Fruit fly (Drosophila melanogaster) whole organism, embryonic: Measurements from ENCODE around the gene NC2beta.

Source experiments
- CG10267 ChIP-seq: fragments of 200-800 bp; sonication (Bioruptor generic); optimal IDR thresholded peaks from 2 replicates; lab custom pipeline; 2018; ENCODE audit warnings: missing biosample characterization, mild to moderate bottlenecking, missing genetic modification characterization, moderate library complexity
- CG14860 ChIP-seq: fragments of 200-800 bp; sonication (Bioruptor generic); IDR thresholded peaks from 3 replicates; pipeline ENCODE4 v1.3.6; 2022; ENCODE audit warnings: missing biosample characterization, missing genetic modification characterization; ENCODE audit not compliant: partially characterized antibody
- CG1603 ChIP-seq: fragments of 200-800 bp; sonication (Bioruptor generic); optimal IDR thresholded peaks from 2 replicates; lab custom pipeline; 2019; ENCODE audit warnings: missing biosample characterization, mild to moderate bottlenecking, missing genetic modification characterization, moderate library complexity
- CG16813 ChIP-seq: fragments of 200-800 bp; sonication (Bioruptor generic); IDR thresholded peaks from 3 replicates; pipeline ENCODE4 v1.3.6; 2022; ENCODE audit warnings: missing biosample characterization, missing genetic modification characterization; ENCODE audit not compliant: partially characterized antibody
- CG31365 ChIP-seq: fragments of 200-800 bp; sonication (Bioruptor generic); optimal IDR thresholded peaks from 2 replicates; lab custom pipeline; 2018; ENCODE audit warnings: missing biosample characterization, mild to moderate bottlenecking, missing genetic modification characterization
- CG34422 ChIP-seq: fragments of 200-800 bp; sonication (Bioruptor generic); IDR thresholded peaks from 3 replicates; pipeline ENCODE4 v1.3.6; 2022; ENCODE audit warnings: missing biosample characterization, missing genetic modification characterization
- CG4424 ChIP-seq: fragments of 200-800 bp; sonication (Bioruptor generic); optimal IDR thresholded peaks from 3 replicates; lab custom pipeline; 2016; ENCODE audit warnings: missing biosample characterization, missing genetic modification characterization
- CG7963 ChIP-seq: fragments of 200-800 bp; sonication (Bioruptor generic); IDR thresholded peaks from 3 replicates; pipeline ENCODE4 v1.3.6; 2022; ENCODE audit warnings: missing biosample characterization, missing genetic modification characterization; ENCODE audit not compliant: partially characterized antibody
- CG8290 ChIP-seq, 3 experiments: fragments of 200-800 bp; sonication (Bioruptor generic); optimal IDR thresholded peaks; 2 replicates each; lab custom pipeline; 2016 to 2019; ENCODE audit warnings: missing biosample characterization in 3 of 3, missing genetic modification characterization in 3 of 3, mild to moderate bottlenecking in 2 of 3, moderate library complexity in 1 of 3
- CG9797 ChIP-seq: fragments of 200-800 bp; sonication (Bioruptor generic); optimal IDR thresholded peaks from 3 replicates; lab custom pipeline; 2018; ENCODE audit warnings: missing biosample characterization, mild to moderate bottlenecking, missing genetic modification characterization
- Dfd ChIP-seq, 2 experiments: fragments of >200 bp; optimal IDR thresholded peaks; 2 replicates each; lab custom pipeline; 2017; ENCODE audit warnings: missing biosample characterization in 2 of 2, missing genetic modification characterization in 2 of 2
- Dll ChIP-seq: fragments of 200-800 bp; sonication (Bioruptor generic); IDR thresholded peaks from 4 replicates; pipeline ENCODE4 v1.3.6; 2022; ENCODE audit warnings: missing biosample characterization, missing genetic modification characterization; ENCODE audit not compliant: partially characterized antibody
- Dp ChIP-seq: fragments of 200-800 bp; sonication (Bioruptor generic); optimal IDR thresholded peaks from 2 replicates; lab custom pipeline; 2018; ENCODE audit warnings: missing biosample characterization, mild to moderate bottlenecking, missing genetic modification characterization, moderate library complexity
- Dref ChIP-seq: fragments of 200-800 bp; sonication (Bioruptor generic); IDR thresholded peaks from 2 replicates; pipeline ENCODE4 v1.3.6; 2022; ENCODE audit warnings: missing biosample characterization, missing genetic modification characterization
- Ets97D ChIP-seq: fragments of 200-800 bp; sonication (Bioruptor generic); optimal IDR thresholded peaks from 3 replicates; lab custom pipeline; 2016; ENCODE audit warnings: missing biosample characterization, missing genetic modification characterization
- Fer1 ChIP-seq: fragments of 200-800 bp; sonication (Bioruptor generic); optimal IDR thresholded peaks from 2 replicates; lab custom pipeline; 2017; ENCODE audit warnings: missing biosample characterization, mild to moderate bottlenecking, missing genetic modification characterization
- Hr39 ChIP-seq: fragments of >200 bp; optimal IDR thresholded peaks from 2 replicates; lab custom pipeline; 2017
- Hr51 ChIP-seq, 2 experiments: fragments of 200-800 bp; sonication (Bioruptor generic); optimal IDR thresholded peaks; 2 replicates in 1 of 2; 3 replicates in 1 of 2; lab custom pipeline; 2016 to 2018; ENCODE audit warnings: missing biosample characterization in 2 of 2, missing genetic modification characterization in 2 of 2, mild to moderate bottlenecking in 1 of 2, moderate library complexity in 1 of 2
- Jarid2 ChIP-seq: fragments of 200-800 bp; sonication (Bioruptor generic); optimal IDR thresholded peaks from 3 replicates; lab custom pipeline; 2017; ENCODE audit warnings: mild to moderate bottlenecking, missing biosample characterization, missing genetic modification reagents, missing genetic modification characterization
- NC2β ChIP-seq: fragments of 200-800 bp; sonication (Bioruptor generic); optimal IDR thresholded peaks from 2 replicates; lab custom pipeline; 2016; ENCODE audit warnings: missing biosample characterization, missing genetic modification characterization
- Opbp ChIP-seq: fragments of 200-800 bp; sonication (Bioruptor generic); IDR thresholded peaks from 3 replicates; pipeline ENCODE4 v1.3.6; 2022; ENCODE audit warnings: missing biosample characterization, missing genetic modification characterization; ENCODE audit not compliant: partially characterized antibody
- Pdp1 ChIP-seq, 2 experiments: fragments of 200-800 bp; sonication (Bioruptor generic); optimal IDR thresholded peaks; 3 replicates each; lab custom pipeline; 2016; ENCODE audit warnings: missing biosample characterization in 2 of 2, missing genetic modification characterization in 2 of 2, mild to moderate bottlenecking in 1 of 2, moderate library complexity in 1 of 2
- Rx ChIP-seq: fragments of 200-800 bp; sonication (Bioruptor generic); IDR thresholded peaks from 2 replicates; pipeline ENCODE4 v1.3.6; 2022; ENCODE audit warnings: missing biosample characterization, missing genetic modification characterization
- Scr ChIP-seq: fragments of 200-800 bp; sonication (Bioruptor generic); IDR thresholded peaks from 2 replicates; pipeline ENCODE4 v1.3.6; 2022; ENCODE audit warnings: missing biosample characterization, missing genetic modification characterization; ENCODE audit not compliant: partially characterized antibody
- amos ChIP-seq: fragments of 200-800 bp; sonication (Bioruptor generic); IDR thresholded peaks from 2 replicates; pipeline ENCODE4 v1.3.6; 2022; ENCODE audit warnings: missing biosample characterization, missing genetic modification characterization; ENCODE audit not compliant: partially characterized antibody
- ato ChIP-seq: fragments of 200-800 bp; sonication (Bioruptor generic); IDR thresholded peaks from 2 replicates; pipeline ENCODE4 v1.3.6; 2022; ENCODE audit warnings: missing biosample characterization, missing genetic modification characterization; ENCODE audit not compliant: partially characterized antibody
- cg ChIP-seq: fragments of 200-800 bp; sonication (Bioruptor generic); optimal IDR thresholded peaks from 3 replicates; lab custom pipeline; 2019; ENCODE audit warnings: missing biosample characterization, mild to moderate bottlenecking, missing genetic modification characterization, moderate library complexity
- chinmo ChIP-seq: fragments of 200-800 bp; sonication (Bioruptor generic); IDR thresholded peaks from 4 replicates; pipeline ENCODE4 v1.3.6; 2022; ENCODE audit warnings: missing biosample characterization, missing genetic modification characterization; ENCODE audit not compliant: partially characterized antibody
- exex ChIP-seq: fragments of 200-800 bp; sonication (Bioruptor generic); optimal IDR thresholded peaks from 4 replicates; lab custom pipeline; 2018; ENCODE audit warnings: missing biosample characterization, mild to moderate bottlenecking, missing genetic modification characterization, moderate library complexity
- gfzf ChIP-seq: fragments of 200-800 bp; sonication (Bioruptor generic); optimal IDR thresholded peaks from 2 replicates; lab custom pipeline; 2016; ENCODE audit warnings: missing biosample characterization, mild to moderate bottlenecking, missing genetic modification characterization, moderate library complexity
- grn ChIP-seq: fragments of 200-800 bp; sonication (Bioruptor generic); optimal IDR thresholded peaks from 3 replicates; lab custom pipeline; 2017; ENCODE audit warnings: missing biosample characterization, missing genetic modification characterization
- hb ChIP-seq: fragments of 200-800 bp; sonication (Bioruptor generic); IDR thresholded peaks from 3 replicates; pipeline ENCODE4 v1.3.6; 2022; ENCODE audit warnings: missing biosample characterization, missing genetic modification characterization; ENCODE audit not compliant: partially characterized antibody
- insv ChIP-seq, 2 experiments: fragments of 200-800 bp; sonication (Bioruptor generic); optimal IDR thresholded peaks; 3 replicates each; lab custom pipeline; 2016 to 2018; ENCODE audit warnings: missing biosample characterization in 2 of 2, missing genetic modification characterization in 2 of 2
- jumu ChIP-seq: fragments of 200-800 bp; sonication (Bioruptor generic); optimal IDR thresholded peaks from 3 replicates; lab custom pipeline; 2016; ENCODE audit warnings: missing biosample characterization, missing genetic modification characterization
- kah ChIP-seq: fragments of 200-800 bp; sonication (Bioruptor generic); optimal IDR thresholded peaks from 2 replicates; lab custom pipeline; 2018; ENCODE audit warnings: missing biosample characterization, mild to moderate bottlenecking, missing genetic modification characterization
- lab ChIP-seq: fragments of 200-800 bp; sonication (Bioruptor generic); optimal IDR thresholded peaks from 3 replicates; lab custom pipeline; 2017; ENCODE audit warnings: missing biosample characterization, missing genetic modification characterization, mild to moderate bottlenecking, moderate library complexity, missing genetic modification reagents
- sd ChIP-seq: fragments of 200-800 bp; sonication (Bioruptor generic); optimal IDR thresholded peaks from 3 replicates; lab custom pipeline; 2018; ENCODE audit warnings: missing biosample characterization, mild to moderate bottlenecking, missing genetic modification characterization, moderate library complexity
- stwl ChIP-seq: fragments of 200-800 bp; sonication (Bioruptor generic); optimal IDR thresholded peaks from 3 replicates; lab custom pipeline; 2018; ENCODE audit warnings: missing biosample characterization, mild to moderate bottlenecking, missing genetic modification characterization, moderate library complexity
- sug ChIP-seq: fragments of 200-800 bp; optimal IDR thresholded peaks from 2 replicates; lab custom pipeline; 2019; ENCODE audit warnings: missing biosample characterization, mild to moderate bottlenecking, missing genetic modification characterization, moderate library complexity
- tna ChIP-seq: fragments of 200-800 bp; sonication (Bioruptor generic); IDR thresholded peaks from 2 replicates; pipeline ENCODE4 v1.3.6; 2022; ENCODE audit warnings: missing biosample characterization, missing genetic modification characterization; ENCODE audit not compliant: partially characterized antibody
- unc-4 ChIP-seq: fragments of 200-800 bp; sonication (Bioruptor generic); IDR thresholded peaks from 2 replicates; pipeline ENCODE4 v1.3.6; 2022; ENCODE audit warnings: missing biosample characterization, missing genetic modification characterization; ENCODE audit not compliant: partially characterized antibody
- unpg ChIP-seq: fragments of 200-800 bp; sonication (Bioruptor generic); optimal IDR thresholded peaks from 3 replicates; lab custom pipeline; 2018; ENCODE audit warnings: missing biosample characterization, mild to moderate bottlenecking, missing genetic modification characterization, moderate library complexity
- vnd ChIP-seq: fragments of 200-800 bp; sonication (Bioruptor generic); IDR thresholded peaks from 3 replicates; pipeline ENCODE4 v1.3.6; 2022; ENCODE audit warnings: missing biosample characterization, missing genetic modification characterization; ENCODE audit not compliant: partially characterized antibody
- vvl ChIP-seq: fragments of 200-800 bp; sonication (Bioruptor generic); IDR thresholded peaks from 2 replicates; pipeline ENCODE4 v1.3.6; 2022; ENCODE audit warnings: missing biosample characterization, missing genetic modification characterization
- yki ChIP-seq: fragments of >200 bp; optimal IDR thresholded peaks from 3 replicates; lab custom pipeline; 2018

Gene NC2beta

DNA sequence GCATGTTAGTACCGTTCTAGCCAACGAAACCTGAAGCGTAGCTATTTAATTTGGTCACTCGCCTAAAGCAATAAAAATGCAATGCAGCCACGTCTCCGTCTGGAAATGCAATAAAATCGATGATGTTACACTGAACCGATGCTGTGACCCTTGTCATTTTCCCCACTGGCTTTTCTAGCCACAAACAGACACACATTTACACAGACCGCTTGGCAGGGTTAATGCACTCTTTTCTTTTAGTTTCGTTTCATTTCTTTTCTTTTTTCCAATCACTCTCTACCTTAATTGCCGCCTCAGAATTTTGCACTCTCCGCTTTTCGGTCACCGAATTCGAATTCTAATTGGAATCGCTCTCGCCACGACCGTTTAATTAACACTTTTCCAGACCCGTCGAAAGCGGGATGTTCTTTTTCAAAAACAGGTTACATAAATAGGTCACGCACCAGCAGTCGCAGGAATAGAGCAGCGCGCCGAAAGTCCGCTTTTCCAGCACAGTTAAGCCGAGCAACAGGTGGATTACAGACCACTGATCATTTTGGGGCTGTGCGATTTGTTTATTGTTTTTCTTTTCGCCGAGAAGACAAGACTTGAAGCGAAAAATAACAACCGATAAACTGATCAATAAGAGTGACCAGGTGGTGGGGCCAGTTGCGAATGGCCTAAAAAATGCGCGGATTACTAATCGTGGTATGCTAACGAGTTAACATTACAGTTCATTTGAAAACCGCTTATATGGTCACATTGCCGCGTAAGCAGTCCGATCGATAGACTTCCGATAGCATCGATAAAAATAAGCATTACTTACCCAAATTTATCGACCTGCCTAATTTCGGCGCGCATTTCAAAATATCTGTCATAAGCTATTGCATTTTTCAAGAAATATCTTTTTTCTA lies 49.9 kb downstream of the NC2beta start, which contains the start of gene ck (continued):
- peak; percentile 77 for TF ChIP-seq CG31365
- peak; percentile 77 for TF ChIP-seq ato
- peak; percentile 92 for TF ChIP-seq stwl (tag; lab: Kevin White, UChicago)
- TF ChIP-seq yki (lab: Kevin White, UChicago), result no peak
- TF ChIP-seq jumu (GFP tag; lab: Kevin White, UChicago), result no peak
- TF ChIP-seq Scr (GFP tag; lab: Robert Waterston, UW), result peak; percentile 67
- TF ChIP-seq lab, result peak; percentile 9
- peak in 1 of 2 experiments; percentile 79 for TF ChIP-seq Pdp1 (GFP tag; optimal IDR thresholded peaks at IDR 0.05; lab: Kevin White, UChicago)
- no peak for TF ChIP-seq Rx (GFP tag; lab: Robert Waterston, UW)
- TF ChIP-seq CG34422 (GFP tag; lab: Robert Waterston, UW), result no peak
- peak; percentile 93 for TF ChIP-seq Dp (GFP tag; lab: Kevin White, UChicago)
- peak; percentile 68; the same call in 2 of the 3 replicates for TF ChIP-seq Opbp (GFP tag; lab: Robert Waterston, UW)
- peak; percentile 46 for TF ChIP-seq cg
- peak; percentile 70 for TF ChIP-seq kah
- no peak for TF ChIP-seq unpg (GFP tag; lab: Kevin White, UChicago)
- peak; percentile 78 for TF ChIP-seq hb (GFP tag; lab: Robert Waterston, UW)
- TF ChIP-seq CG14860, result peak; percentile 68
- TF ChIP-seq Fer1 (GFP tag; lab: Kevin White, UChicago), result peak; percentile 0
- peak; percentile 85 for TF ChIP-seq Dref (GFP tag; lab: Robert Waterston, UW)
- no peak for TF ChIP-seq Dfd (GFP tag; optimal IDR thresholded peaks at IDR 0.05; lab: Kevin White, UChicago)
- TF ChIP-seq insv (GFP tag; optimal IDR thresholded peaks at IDR 0.05; lab: Kevin White, UChicago), result peak; percentile 29 to 91
- TF ChIP-seq Ets97D, result peak; percentile 55
- peak; percentile 50 for TF ChIP-seq Jarid2 (GFP tag; lab: Kevin White, UChicago)
- peak; percentile 73; the same call in 2 of the 4 replicates for TF ChIP-seq Dll (GFP tag; lab: Robert Waterston, UW)
- peak; percentile 54; the same call in 2 of the 3 replicates for TF ChIP-seq vnd (GFP tag; lab: Robert Waterston, UW)
- TF ChIP-seq gfzf (GFP tag; lab: Kevin White, UChicago), result peak; percentile 94
- TF ChIP-seq exex (tag; lab: Kevin White, UChicago), result peak; percentile 2
- peak; percentile 78 for TF ChIP-seq CG7963 (GFP tag; lab: Robert Waterston, UW)
- peak; percentile 67 for TF ChIP-seq CG8290 (GFP tag; optimal IDR thresholded peaks at IDR 0.05; lab: Kevin White, UChicago)
- peak; percentile 20 to 77 for TF ChIP-seq CG8290 (tag; optimal IDR thresholded peaks at IDR 0.05; lab: Kevin White, UChicago)
- TF ChIP-seq Hr39 (lab: Kevin White, UChicago), result no peak
- TF ChIP-seq CG4424 (GFP tag; lab: Kevin White, UChicago), result no peak
- TF ChIP-seq sd, result peak; percentile 44
- TF ChIP-seq CG10267, result peak; percentile 36
- TF ChIP-seq CG1603 (tag; lab: Kevin White, UChicago), result peak; percentile 82
- peak; percentile 54 for TF ChIP-seq unc-4 (GFP tag; lab: Robert Waterston, UW)
- 0 out of 4 replicates have a peak, but pooled peaks have one; percentile 14 for TF ChIP-seq chinmo (GFP tag; lab: Robert Waterston, UW)
- TF ChIP-seq sug (tag; lab: Kevin White, UChicago), result peak; percentile 46
- TF ChIP-seq NC2β (GFP tag; lab: Kevin White, UChicago), result peak; percentile 39
- peak; percentile 67 for TF ChIP-seq vvl
- no peak for TF ChIP-seq Hr51 (GFP tag; optimal IDR thresholded peaks at IDR 0.05; lab: Kevin White, UChicago)
- peak; percentile 74 for TF ChIP-seq CG16813 (GFP tag; lab: Robert Waterston, UW)
- peak; percentile 96 for TF ChIP-seq CG9797 (GFP tag; lab: Kevin White, UChicago)
- peak; percentile 74 for TF ChIP-seq amos (GFP tag; lab: Robert Waterston, UW)
- TF ChIP-seq tna (GFP tag; lab: Robert Waterston, UW), result peak; percentile 77
- peak; percentile 77 for TF ChIP-seq grn (GFP tag; lab: Kevin White, UChicago)
